Fruit fly (Drosophila melanogaster): Measurements from ENCODE around the gene Pxn.

The Pxn gene

DNA sequence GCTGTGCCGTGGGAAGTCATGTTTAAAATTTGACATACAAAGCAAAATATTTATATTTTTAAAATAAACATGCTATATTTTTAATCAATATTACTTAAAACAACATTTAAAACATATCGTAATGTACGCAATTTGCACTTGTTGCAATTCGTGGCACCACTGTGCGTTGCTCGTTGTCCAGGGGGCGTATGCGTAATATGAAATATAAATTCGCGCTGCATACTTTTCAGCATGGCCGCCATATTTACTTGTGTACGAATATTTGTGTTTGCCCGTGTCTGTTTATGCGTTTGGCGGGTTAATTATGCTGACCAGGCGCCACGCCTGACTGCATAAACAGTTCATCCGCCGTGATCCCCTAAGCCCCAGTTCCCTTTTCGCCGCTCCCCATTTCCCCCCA, 21.0 kb downstream of the Pxn start:
- no peak for TF ChIP-seq CTCF (optimal IDR thresholded peaks at IDR 0.05)
- TF ChIP-seq CG8478 (optimal IDR thresholded peaks at IDR 0.05): no peak

DNA sequence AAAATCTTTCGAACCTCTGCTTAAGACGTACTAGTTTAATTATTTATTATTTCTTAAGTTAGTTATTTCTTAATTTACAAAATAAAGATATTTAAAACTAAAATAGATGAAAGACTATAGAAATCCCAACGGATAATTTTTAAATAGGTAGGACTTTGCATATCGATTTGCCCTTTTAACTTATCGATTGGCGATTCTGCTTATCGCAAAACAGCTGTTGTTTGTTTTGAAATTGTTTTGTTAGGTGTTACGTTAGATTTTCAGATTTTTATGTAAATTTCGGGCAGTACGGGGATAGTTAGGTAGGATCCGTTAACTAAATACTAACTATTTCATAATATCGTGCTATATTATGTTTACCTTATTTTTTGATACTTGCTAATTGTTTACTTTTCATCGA, 29.7 kb downstream of the Pxn start, which contains the start of gene CG16986:
TSS of gene CG16986 (plus strand) at position 188 of the 400 bp plus-strand sequence.
- TF ChIP-seq CTCF (optimal IDR thresholded peaks at IDR 0.05) (no peak), CG8478 (optimal IDR thresholded peaks at IDR 0.05) (no peak)

DNA sequence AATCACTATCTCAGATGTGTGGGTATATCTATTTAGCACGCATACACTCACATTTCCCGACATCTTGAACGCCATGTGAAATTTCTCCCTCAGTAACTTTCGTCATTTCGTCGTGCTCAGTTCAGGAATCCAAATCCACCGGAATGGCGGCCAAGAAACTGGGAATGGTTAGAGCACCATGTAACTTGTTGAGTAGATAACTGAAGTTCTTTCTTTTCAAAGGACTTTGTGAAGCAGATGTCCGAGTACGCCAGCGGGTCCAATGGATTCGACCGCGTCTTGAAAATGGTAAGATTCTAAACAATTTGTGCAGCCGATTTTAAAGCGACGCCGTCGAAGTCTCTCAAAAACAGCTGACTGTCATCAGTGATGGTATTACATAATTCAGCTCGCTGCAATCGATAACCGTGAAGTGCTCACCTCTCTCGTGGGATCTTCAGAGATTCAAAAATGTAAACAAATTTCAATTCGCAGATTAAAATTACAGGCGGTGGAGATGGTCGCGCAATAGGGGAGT, 30.6 kb downstream of the Pxn start, which contains the start of the genes CG16985 and CG12182:
TSS of gene CG16985 (plus strand) at position 84 of the 517 bp plus-strand sequence.
TSS of gene CG12182 (minus strand) at position 366 of the 517 bp plus-strand sequence.
- TF ChIP-seq CTCF (optimal IDR thresholded peaks at IDR 0.05) (no peak), CG8478 (optimal IDR thresholded peaks at IDR 0.05) (no peak)

DNA sequence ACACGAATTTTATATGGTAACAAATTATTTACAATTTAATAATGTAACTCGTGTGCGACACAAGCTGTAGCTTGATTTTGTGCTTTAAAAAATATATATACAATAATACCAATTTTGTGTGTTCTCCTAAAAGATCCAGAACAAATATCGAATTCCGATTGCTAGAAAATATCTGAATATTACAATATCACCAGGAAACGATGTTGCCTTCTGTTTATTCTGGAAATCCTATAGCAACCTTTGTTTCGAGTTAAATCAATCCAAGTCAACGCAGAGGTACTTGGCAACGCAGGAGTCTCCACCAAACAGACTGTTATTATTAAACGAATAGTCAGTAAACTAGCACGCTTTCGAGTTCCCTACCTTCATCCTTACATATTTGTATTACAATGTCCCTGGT, 34.4 kb downstream of the Pxn start, which contains the start of gene CG16984:
TSS of gene CG16984 (plus strand) at position 301 of the 400 bp plus-strand sequence.
- no peak for TF ChIP-seq CG8478 (optimal IDR thresholded peaks at IDR 0.05)
- TF ChIP-seq CTCF (optimal IDR thresholded peaks at IDR 0.05): no peak

DNA sequence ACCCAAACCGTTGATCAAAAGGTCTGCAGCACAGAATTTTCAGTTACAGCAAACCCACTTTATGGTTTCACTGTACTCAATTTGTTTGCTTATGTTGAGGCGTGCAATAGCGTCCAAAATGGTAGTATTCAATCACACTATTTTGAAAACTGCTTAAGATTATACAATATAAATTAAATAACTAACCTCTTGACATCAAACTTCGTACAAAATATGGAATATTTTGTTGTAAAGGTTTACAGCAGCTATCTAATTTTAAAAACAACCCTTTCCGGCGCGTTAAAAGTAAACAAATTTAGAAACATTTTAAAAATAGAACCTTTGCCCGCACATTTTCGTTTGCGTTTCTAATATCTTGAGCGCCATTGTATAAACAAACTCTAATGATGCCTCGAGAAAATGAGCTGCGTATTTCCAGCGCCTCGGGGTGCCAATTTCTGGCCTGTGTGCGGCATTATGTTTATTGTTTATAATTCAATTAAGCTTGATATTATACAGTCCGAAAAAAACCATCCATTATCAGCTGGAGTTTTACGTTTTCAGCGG, 39.0 kb downstream of the Pxn start:
- TF ChIP-seq CG8478 (optimal IDR thresholded peaks at IDR 0.05) (no peak), CTCF (optimal IDR thresholded peaks at IDR 0.05) (no peak)

dm6 chr3L:2589911-2590763, 39.7 kb downstream of the Pxn start:
- no peak for TF ChIP-seq CTCF (optimal IDR thresholded peaks at IDR 0.05)
- TF ChIP-seq CG8478 (optimal IDR thresholded peaks at IDR 0.05): no peak

dm6 chr3L:2589167-2589910, 40.5 kb downstream of the Pxn start, which contains the start of gene dos:
dos (plus strand) TSS chr3L:2589414.
- TF ChIP-seq CTCF (optimal IDR thresholded peaks at IDR 0.05): no peak

DNA sequence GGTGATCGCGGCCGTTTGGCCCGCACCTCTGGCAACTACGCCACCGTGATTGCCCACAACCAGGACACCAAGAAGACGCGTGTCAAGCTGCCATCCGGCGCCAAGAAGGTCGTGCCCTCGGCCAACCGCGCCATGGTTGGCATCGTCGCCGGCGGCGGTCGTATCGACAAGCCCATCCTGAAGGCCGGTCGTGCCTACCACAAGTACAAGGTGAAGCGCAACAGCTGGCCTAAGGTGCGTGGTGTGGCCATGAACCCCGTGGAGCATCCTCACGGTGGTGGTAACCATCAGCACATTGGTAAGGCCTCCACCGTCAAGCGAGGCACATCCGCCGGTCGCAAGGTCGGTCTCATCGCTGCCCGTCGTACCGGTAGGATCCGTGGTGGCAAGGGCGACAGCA, 41.6 kb downstream of the Pxn start:
- TF ChIP-seq CTCF (optimal IDR thresholded peaks at IDR 0.05) (no peak), CG8478 (optimal IDR thresholded peaks at IDR 0.05) (no peak)

DNA sequence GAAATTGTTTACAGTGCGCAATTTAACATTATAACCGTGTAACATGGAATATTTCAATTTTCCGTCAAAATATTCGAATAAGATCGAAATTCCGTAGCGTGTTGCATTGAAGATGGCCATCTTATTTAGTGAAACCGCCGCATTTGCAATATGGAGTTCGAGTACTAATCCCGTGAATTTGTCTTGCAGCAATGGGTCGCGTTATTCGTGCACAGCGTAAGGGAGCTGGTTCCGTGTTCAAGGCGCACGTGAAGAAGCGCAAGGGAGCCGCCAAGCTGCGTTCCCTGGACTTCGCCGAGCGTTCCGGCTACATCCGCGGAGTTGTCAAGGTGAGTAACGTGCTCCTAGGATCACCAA, 42.3 kb downstream of the Pxn start:
- TF ChIP-seq CG8478 (optimal IDR thresholded peaks at IDR 0.05): no peak
- no peak for TF ChIP-seq CTCF (optimal IDR thresholded peaks at IDR 0.05)

- TF ChIP-seq CTCF (optimal IDR thresholded peaks at IDR 0.05): no peak
- TF ChIP-seq CG8478 (optimal IDR thresholded peaks at IDR 0.05): no peak
Observed at dm6 chr3L:2586804-2587561, 42.9 kb downstream of the Pxn start, which contains the start of gene RpL8. RpL8 (plus strand) TSS chr3L:2587456.

- peak in 1 of 2 experiments; percentile 18 for TF ChIP-seq CTCF (optimal IDR thresholded peaks at IDR 0.05)
- TF ChIP-seq CG8478 (optimal IDR thresholded peaks at IDR 0.05): no peak
Observed at dm6 chr3L:2585794-2586741, 43.8 kb downstream of the Pxn start, which contains the start of gene msn. msn (minus strand) TSS chr3L:2586540.

DNA sequence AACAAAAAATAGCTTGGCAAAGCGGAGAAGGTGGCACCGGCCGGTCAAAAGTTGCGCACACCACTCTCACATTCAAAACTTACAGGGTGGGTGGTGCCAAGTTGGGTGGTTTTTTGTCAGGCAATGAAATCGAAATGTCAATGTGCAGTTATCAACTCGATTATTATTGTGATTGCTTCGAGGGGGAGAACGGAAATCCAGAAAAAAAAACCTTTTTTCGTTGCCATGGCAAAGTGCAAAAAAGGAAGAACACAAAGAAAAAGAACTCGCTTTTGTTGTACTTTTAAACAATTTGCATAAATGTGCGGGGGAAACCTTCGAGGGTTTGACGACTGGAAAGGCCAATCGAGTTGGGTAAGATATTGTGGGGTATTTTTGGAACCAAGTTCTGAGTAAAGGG, 45.0 kb downstream of the Pxn start:
- TF ChIP-seq CTCF (optimal IDR thresholded peaks at IDR 0.05): no peak
- no peak for TF ChIP-seq CG8478 (optimal IDR thresholded peaks at IDR 0.05)

dm6 chr3L:2584119-2584805, 45.6 kb downstream of the Pxn start:
- TF ChIP-seq CG8478 (optimal IDR thresholded peaks at IDR 0.05) (no peak), CTCF (optimal IDR thresholded peaks at IDR 0.05) (no peak)
